Fruit fly (Drosophila melanogaster): ENCODE data around the gene Gr64c.

Gene Gr64c

DNA sequence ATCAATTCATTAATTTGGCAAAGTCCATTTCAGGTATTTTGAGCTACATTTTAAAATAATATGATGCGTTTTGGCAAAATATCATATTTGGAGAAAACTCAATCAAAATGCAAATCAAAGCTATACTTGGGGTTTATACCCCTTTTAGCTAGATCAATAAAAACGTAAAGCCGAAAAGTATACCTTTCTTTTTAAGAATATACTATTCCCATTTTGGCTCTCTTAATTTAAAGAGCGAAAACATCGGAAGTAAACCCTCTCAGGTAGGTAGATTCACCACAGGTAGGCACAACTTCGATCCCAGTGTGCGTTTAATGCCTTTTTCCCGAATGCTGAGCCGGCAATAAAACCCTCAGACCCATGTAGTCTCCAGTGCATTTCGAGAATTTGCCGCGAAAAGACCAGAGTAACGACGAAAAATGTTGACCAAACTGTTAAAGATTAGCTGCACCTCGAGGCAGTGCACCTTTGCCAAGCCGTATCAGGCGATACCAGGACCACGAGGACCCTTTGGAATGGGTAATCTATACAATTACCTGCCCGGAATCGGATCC lies 33.6 kb downstream of the Gr64c start, which contains the start of gene dib:
dib (plus strand) TSS at position 372 of the 554 bp plus-strand sequence.
- TF ChIP-seq Myc (optimal IDR thresholded peaks at IDR 0.05) (peak; percentile 35), Dfd (GFP tag; optimal IDR thresholded peaks at IDR 0.05) (no peak)

- no peak for TF ChIP-seq CG32264 (GFP tag; optimal IDR thresholded peaks at IDR 0.05)
- no peak for TF ChIP-seq Vsx2 (GFP tag; optimal IDR thresholded peaks at IDR 0.05; ENCODE audit: partially characterized antibody)
- TF ChIP-seq rgr (GFP tag; optimal IDR thresholded peaks at IDR 0.05): no peak
- TF ChIP-seq Hr83 (GFP tag; optimal IDR thresholded peaks at IDR 0.05; ENCODE audit: poor library complexity, severe bottlenecking): no peak
- TF ChIP-seq Jra (GFP tag; optimal IDR thresholded peaks at IDR 0.05): no peak
- no peak for TF ChIP-seq ey (GFP tag; optimal IDR thresholded peaks at IDR 0.05)
- no peak for TF ChIP-seq dl (GFP tag; optimal IDR thresholded peaks at IDR 0.05; ENCODE audit: insufficient read depth in 1 of 2, partially characterized antibody in 2 of 2)
- TF ChIP-seq dmrt93B (GFP tag; optimal IDR thresholded peaks at IDR 0.05): no peak
- TF ChIP-seq usp (GFP tag; optimal IDR thresholded peaks at IDR 0.05): no peak
- TF ChIP-seq N (GFP tag; optimal IDR thresholded peaks at IDR 0.05): no peak
- TF ChIP-seq Mio (GFP tag; optimal IDR thresholded peaks at IDR 0.05): no peak
- TF ChIP-seq Hnf4 (GFP tag; optimal IDR thresholded peaks at IDR 0.05): peak; percentile 83
- TF ChIP-seq lola (GFP tag; optimal IDR thresholded peaks at IDR 0.05): no peak
- TF ChIP-seq foxo (GFP tag; optimal IDR thresholded peaks at IDR 0.05): no peak
- no peak for TF ChIP-seq Rel (GFP tag; optimal IDR thresholded peaks at IDR 0.05)
- peak; percentile 81 for TF ChIP-seq Rel (tag; optimal IDR thresholded peaks at IDR 0.05)
- no peak for TF ChIP-seq brk (GFP tag; optimal IDR thresholded peaks at IDR 0.05)
- no peak for TF ChIP-seq br (GFP tag; optimal IDR thresholded peaks at IDR 0.05)
- TF ChIP-seq sage (GFP tag; optimal IDR thresholded peaks at IDR 0.05): no peak
- no peak for TF ChIP-seq dsf (GFP tag; optimal IDR thresholded peaks at IDR 0.05; ENCODE audit: borderline replicate concordance)
- no peak for TF ChIP-seq fru (GFP tag; optimal IDR thresholded peaks at IDR 0.05)
- TF ChIP-seq CrebA (GFP tag; optimal IDR thresholded peaks at IDR 0.05; ENCODE audit: borderline replicate concordance): no peak
- no peak for TF ChIP-seq GATAd (GFP tag; optimal IDR thresholded peaks at IDR 0.05)
- TF ChIP-seq pan (optimal IDR thresholded peaks at IDR 0.05): no peak
- peak; percentile 20 for TF ChIP-seq h (GFP tag; optimal IDR thresholded peaks at IDR 0.05)
Measured at dm6 chr3L:4068368-4068767, 40.0 kb downstream of the Gr64c start.

DNA sequence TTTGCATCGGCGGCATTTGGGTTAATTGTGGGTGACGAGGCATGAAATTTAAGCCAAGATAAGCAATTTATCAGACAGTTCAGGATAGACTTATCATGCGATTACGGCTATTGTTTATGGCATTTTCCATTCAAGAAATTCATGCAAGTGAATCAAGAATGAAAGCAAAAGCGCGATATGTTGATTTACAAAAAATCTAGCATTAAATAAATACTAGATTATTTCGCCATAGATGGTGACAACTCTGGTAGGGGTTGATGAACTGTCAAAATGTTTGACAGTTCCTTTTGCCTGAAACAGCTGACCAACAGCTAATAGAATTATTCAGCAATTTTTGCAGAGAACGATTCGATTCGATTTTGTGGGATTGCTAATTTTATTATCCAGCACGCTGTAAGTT lies 40.7 kb downstream of the Gr64c start, which contains the start of gene CG32259:
CG32259 (plus strand) TSS at position 301 of the 400 bp plus-strand sequence.
- TF ChIP-seq psq (GFP tag; optimal IDR thresholded peaks at IDR 0.05) (no peak), Hnf4 (GFP tag; optimal IDR thresholded peaks at IDR 0.05) (no peak), N (GFP tag; optimal IDR thresholded peaks at IDR 0.05) (no peak), tai (GFP tag; optimal IDR thresholded peaks at IDR 0.05) (no peak), Dif (GFP tag; optimal IDR thresholded peaks at IDR 0.05; ENCODE audit: partially characterized antibody) (no peak), OdsH (GFP tag; optimal IDR thresholded peaks at IDR 0.05) (no peak), CrebA (GFP tag; optimal IDR thresholded peaks at IDR 0.05; ENCODE audit: borderline replicate concordance) (no peak), HLH106 (tag; optimal IDR thresholded peaks at IDR 0.05) (no peak), Abd-B (GFP tag; optimal IDR thresholded peaks at IDR 0.05) (no peak), brk (GFP tag; optimal IDR thresholded peaks at IDR 0.05) (no peak), GATAd (GFP tag; optimal IDR thresholded peaks at IDR 0.05) (no peak), Sp1 (GFP tag; optimal IDR thresholded peaks at IDR 0.05) (no peak), sage (GFP tag; optimal IDR thresholded peaks at IDR 0.05) (no peak), fru (GFP tag; optimal IDR thresholded peaks at IDR 0.05) (no peak)

dm6 chr3L:4070221-4070995 lies 42.0 kb downstream of the Gr64c start:
- TF ChIP-seq CrebA (GFP tag; optimal IDR thresholded peaks at IDR 0.05; ENCODE audit: borderline replicate concordance) (peak; percentile 83), lola (GFP tag; optimal IDR thresholded peaks at IDR 0.05) (no peak), h (GFP tag; optimal IDR thresholded peaks at IDR 0.05) (peak; percentile 95), HLH106 (tag; optimal IDR thresholded peaks at IDR 0.05) (peak; percentile 97), sage (GFP tag; optimal IDR thresholded peaks at IDR 0.05) (peak; percentile 96), Rel (GFP tag; optimal IDR thresholded peaks at IDR 0.05) (peak; percentile 91), Rel (tag; optimal IDR thresholded peaks at IDR 0.05) (peak; percentile 81), usp (GFP tag; optimal IDR thresholded peaks at IDR 0.05) (no peak), GATAd (GFP tag; optimal IDR thresholded peaks at IDR 0.05) (peak; percentile 92), CG9705 (GFP tag; optimal IDR thresholded peaks at IDR 0.05) (peak; percentile 88), CG32264 (GFP tag; optimal IDR thresholded peaks at IDR 0.05) (peak; percentile 97), dsf (GFP tag; optimal IDR thresholded peaks at IDR 0.05; ENCODE audit: borderline replicate concordance) (peak; percentile 78), Hnf4 (GFP tag; optimal IDR thresholded peaks at IDR 0.05) (peak; percentile 99), fru (GFP tag; optimal IDR thresholded peaks at IDR 0.05) (peak; percentile 99), br (GFP tag; optimal IDR thresholded peaks at IDR 0.05) (peak; percentile 99), Abd-B (GFP tag; optimal IDR thresholded peaks at IDR 0.05) (no peak), pan (optimal IDR thresholded peaks at IDR 0.05) (peak; percentile 75), dl (GFP tag; optimal IDR thresholded peaks at IDR 0.05; ENCODE audit: insufficient read depth in 1 of 2, partially characterized antibody in 2 of 2) (peak; percentile 56 to 76), brk (GFP tag; optimal IDR thresholded peaks at IDR 0.05) (peak; percentile 95), N (GFP tag; optimal IDR thresholded peaks at IDR 0.05) (no peak), Jra (GFP tag; optimal IDR thresholded peaks at IDR 0.05) (peak; percentile 95), dmrt93B (GFP tag; optimal IDR thresholded peaks at IDR 0.05) (peak; percentile 96), Hr83 (GFP tag; optimal IDR thresholded peaks at IDR 0.05; ENCODE audit: poor library complexity, severe bottlenecking) (peak; percentile 88), Sp1 (GFP tag; optimal IDR thresholded peaks at IDR 0.05) (peak; percentile 93), rgr (GFP tag; optimal IDR thresholded peaks at IDR 0.05) (peak; percentile 99), Dif (GFP tag; optimal IDR thresholded peaks at IDR 0.05; ENCODE audit: partially characterized antibody) (peak; percentile 86), OdsH (GFP tag; optimal IDR thresholded peaks at IDR 0.05) (peak; percentile 98), Myc (optimal IDR thresholded peaks at IDR 0.05) (no peak), tai (GFP tag; optimal IDR thresholded peaks at IDR 0.05) (no peak), foxo (GFP tag; optimal IDR thresholded peaks at IDR 0.05) (peak; percentile 95 to 99), woc (GFP tag; optimal IDR thresholded peaks at IDR 0.05) (peak; percentile 99), Dfd (GFP tag; optimal IDR thresholded peaks at IDR 0.05) (no peak)
